Fruit fly (Drosophila melanogaster) S2 (cell line): ENCODE measurements around the gene Nf-YA.

Experiments
- CG8478 ChIP-seq: fragments of >200 bp; optimal IDR thresholded peaks from 2 replicates; lab custom pipeline; 2018
- CTCF ChIP-seq, 2 experiments: fragments of >200 bp; optimal IDR thresholded peaks; 2 replicates each; lab custom pipeline; 2018

Gene Nf-YA

dm6 chr3L:9435831-9436230 lies 6.2 kb downstream of the Nf-YA start:
- TF ChIP-seq CTCF (optimal IDR thresholded peaks at IDR 0.05; lab: Kevin White, UChicago) = no peak
- TF ChIP-seq CG8478 (lab: Kevin White, UChicago) = no peak

DNA sequence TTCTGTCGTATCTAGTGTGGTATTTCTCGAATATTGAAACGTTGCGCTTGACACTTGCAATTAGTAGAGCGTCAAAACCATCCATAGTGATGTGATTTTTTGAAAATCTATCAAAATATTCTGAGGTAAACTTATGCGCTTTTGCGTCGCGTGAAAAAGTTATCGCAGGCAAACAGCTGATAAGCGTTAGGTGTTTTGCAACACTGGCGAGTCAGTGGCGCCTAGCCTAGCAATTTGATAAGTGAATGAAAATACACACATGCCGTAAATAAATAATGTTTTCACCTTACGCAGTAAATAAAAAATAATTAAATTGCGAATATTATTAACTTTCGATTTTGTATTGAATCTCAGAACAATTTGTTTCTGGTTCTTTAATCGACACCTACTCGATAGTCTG lies 6.8 kb downstream of the Nf-YA start, which contains the start of gene CG42526:
Gene CG42526, minus strand, starts transcription at position 85 of the 400 bp plus-strand sequence.
- no peak for TF ChIP-seq CTCF (optimal IDR thresholded peaks at IDR 0.05; lab: Kevin White, UChicago)
- TF ChIP-seq CG8478 (lab: Kevin White, UChicago) = no peak

DNA sequence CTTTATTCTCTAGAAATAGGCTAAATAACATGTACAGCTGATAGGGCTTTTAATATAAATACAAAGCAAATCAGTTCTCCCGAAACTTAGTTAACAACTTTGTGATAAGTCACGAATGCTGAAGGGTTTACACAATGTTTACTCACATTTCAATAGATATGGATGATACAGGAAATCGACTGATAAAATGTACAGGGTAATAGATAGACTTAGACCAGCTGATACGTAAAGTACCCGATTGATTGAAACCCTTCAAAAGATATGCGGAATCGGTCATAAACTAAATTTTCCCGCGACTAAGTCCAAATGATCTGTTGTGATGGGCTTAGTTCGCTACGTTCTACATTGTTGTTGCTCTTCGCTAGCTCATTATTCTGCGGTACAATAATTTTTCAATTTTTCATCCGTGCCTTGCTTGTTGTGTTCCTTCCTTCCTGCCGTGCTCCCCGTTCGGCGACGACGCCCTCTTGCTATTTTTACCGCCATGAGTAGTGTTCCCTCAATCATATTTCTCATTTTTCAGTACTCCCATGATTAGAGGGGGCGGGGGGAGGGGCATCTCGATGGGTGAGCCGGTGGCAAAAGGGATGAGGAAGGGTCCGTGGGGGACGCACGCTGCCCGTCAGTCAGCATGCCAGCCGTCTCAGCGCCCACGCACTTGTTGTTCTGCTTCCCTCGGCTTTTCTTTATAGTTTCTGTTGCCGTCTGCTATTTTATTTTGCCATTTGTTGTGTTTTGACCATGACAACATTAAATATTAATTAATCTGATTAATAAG lies 9.1 kb downstream of the Nf-YA start:
- no peak for TF ChIP-seq CTCF (optimal IDR thresholded peaks at IDR 0.05; lab: Kevin White, UChicago)
- no peak for TF ChIP-seq CG8478 (lab: Kevin White, UChicago)

dm6 chr3L:9431848-9432623 lies 10.0 kb downstream of the Nf-YA start:
- TF ChIP-seq CTCF (optimal IDR thresholded peaks at IDR 0.05; lab: Kevin White, UChicago) (no peak), CG8478 (lab: Kevin White, UChicago) (no peak)

dm6 chr3L:9430608-9430952 lies 11.5 kb downstream of the Nf-YA start:
- no peak for TF ChIP-seq CTCF (optimal IDR thresholded peaks at IDR 0.05; lab: Kevin White, UChicago)
- no peak for TF ChIP-seq CG8478 (lab: Kevin White, UChicago)

dm6 chr3L:9429665-9430607 lies 12.1 kb downstream of the Nf-YA start, which contains the start of the genes RpS17 and MTF-1:
Gene RpS17, minus strand, starts transcription at chr3L:9429821.
Gene MTF-1, plus strand, starts transcription at chr3L:9430312.
- peak; percentile 42 to 64 for TF ChIP-seq CTCF (optimal IDR thresholded peaks at IDR 0.05; lab: Kevin White, UChicago)
- TF ChIP-seq CG8478 (lab: Kevin White, UChicago) = no peak

DNA sequence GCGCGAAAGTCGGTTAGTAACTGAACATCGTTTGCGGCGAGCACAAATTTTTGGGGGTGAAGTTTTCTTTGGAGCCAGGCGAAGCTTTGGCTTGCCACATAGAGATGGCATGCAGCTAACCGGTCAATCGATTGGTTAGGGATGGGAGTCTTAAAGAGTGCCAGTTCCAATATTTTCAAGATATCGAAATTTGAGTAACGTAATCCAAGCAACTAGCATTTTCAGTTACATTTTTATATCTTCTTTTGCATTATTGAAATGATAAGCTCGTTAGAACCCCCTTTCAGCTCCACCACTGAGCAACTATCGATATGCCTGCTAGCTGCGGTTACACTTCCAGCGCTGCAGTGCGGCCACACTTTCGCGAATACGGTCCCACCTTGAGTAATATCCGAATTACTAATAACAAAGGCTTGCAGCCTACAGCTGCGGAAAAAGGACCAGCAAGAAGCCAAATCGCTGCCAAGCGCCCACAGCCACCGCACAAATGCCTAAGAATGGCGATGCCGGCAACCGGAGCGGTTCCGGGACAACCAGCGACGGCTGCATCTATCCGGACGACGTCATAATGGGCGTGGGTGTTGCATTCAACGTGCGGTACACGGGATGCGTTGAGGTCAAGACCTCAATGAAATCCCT lies 15.3 kb downstream of the Nf-YA start, which contains the start of the genes Atat and Shc:
Gene Atat, minus strand, starts transcription at position 103 of the 639 bp plus-strand sequence.
Gene Shc, plus strand, starts transcription at position 355 of the 639 bp plus-strand sequence.
- no peak for TF ChIP-seq CG8478 (lab: Kevin White, UChicago)
- peak; percentile 11 to 53 for TF ChIP-seq CTCF (optimal IDR thresholded peaks at IDR 0.05; lab: Kevin White, UChicago)

- TF ChIP-seq CG8478 (lab: Kevin White, UChicago) = no peak
- TF ChIP-seq CTCF (optimal IDR thresholded peaks at IDR 0.05; lab: Kevin White, UChicago) = no peak
Observed at dm6 chr3L:9425838-9426237, 16.2 kb downstream of the Nf-YA start.

DNA sequence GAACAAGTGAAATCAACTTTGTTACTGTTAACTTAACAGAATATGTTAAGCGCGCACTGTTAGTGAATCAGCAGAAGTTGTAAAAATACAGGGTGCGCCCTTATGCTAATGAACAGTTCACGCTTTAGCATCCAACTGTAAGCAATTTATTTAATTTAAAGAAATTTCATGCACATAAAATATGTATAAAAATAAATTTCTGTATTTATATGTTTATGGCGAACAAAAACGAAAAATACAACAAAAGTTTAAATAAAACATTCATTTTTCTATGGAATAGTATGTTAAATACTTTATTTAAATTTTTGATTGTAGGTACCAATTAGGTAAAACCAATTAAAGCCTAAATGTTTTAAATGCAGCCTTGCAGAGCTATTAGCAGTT lies 17.5 kb downstream of the Nf-YA start:
- TF ChIP-seq CG8478 (lab: Kevin White, UChicago) (no peak), CTCF (optimal IDR thresholded peaks at IDR 0.05; lab: Kevin White, UChicago) (no peak)

DNA sequence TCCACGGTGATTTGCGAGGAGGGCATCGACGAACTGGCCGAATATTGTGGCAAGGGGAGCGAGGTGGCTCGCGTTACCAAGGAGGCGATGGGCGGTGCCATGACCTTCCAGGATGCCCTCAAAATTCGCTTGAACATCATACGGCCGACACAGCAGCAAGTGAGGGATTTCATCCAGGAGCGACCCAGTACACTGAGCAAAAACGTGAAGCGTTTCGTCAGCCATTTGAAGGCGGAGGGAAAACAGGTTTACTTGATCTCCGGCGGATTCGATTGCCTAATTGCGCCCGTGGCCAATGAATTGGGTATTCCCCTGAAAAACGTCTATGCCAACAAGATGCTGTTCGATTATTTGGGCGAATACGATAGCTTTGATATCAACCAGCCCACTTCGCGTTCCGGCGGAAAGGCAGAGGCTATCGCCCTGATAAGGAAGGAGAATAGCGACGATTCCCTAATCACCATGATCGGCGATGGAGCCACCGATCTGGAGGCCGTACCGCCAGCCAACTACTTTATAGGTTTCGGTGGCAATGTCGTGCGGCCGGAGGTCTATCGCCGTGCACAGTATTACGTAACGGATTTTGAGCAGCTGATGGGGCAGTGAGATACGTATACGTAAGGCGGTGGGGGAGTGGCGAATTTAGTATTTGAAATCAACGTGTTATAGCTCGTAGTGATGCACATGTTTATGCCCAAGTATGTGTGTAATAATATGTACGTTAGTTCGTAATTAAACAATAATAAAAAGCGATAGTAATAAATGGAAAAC lies 18.1 kb downstream of the Nf-YA start:
- TF ChIP-seq CG8478 (lab: Kevin White, UChicago) (no peak), CTCF (optimal IDR thresholded peaks at IDR 0.05; lab: Kevin White, UChicago) (no peak)

- TF ChIP-seq CG8478 (lab: Kevin White, UChicago) = no peak
Observed at dm6 chr3L:9422636-9423419, 19.2 kb downstream of the Nf-YA start, which contains the start of gene aay. Gene aay, plus strand, starts transcription at chr3L:9423253.

- TF ChIP-seq CTCF (optimal IDR thresholded peaks at IDR 0.05; lab: Kevin White, UChicago) (no peak), CG8478 (lab: Kevin White, UChicago) (no peak)
Observed at dm6 chr3L:9422135-9422534, 19.9 kb downstream of the Nf-YA start.
